Fruit fly (Drosophila melanogaster) whole organism, embryonic: Measurements from ENCODE around the gene RpL35.
A peak's percentile ranks its signal among the peaks of the same experiment; 100 is the strongest.

ENCODE experiments used
- Aef1 ChIP-seq: fragments of 200-800 bp; sonication (Bioruptor generic); IDR thresholded peaks from 3 replicates; pipeline ENCODE4 v1.3.6; 2022; ENCODE audit warnings: missing biosample characterization, missing genetic modification characterization
- B-H2 ChIP-seq: fragments of 200-800 bp; sonication (Bioruptor generic); optimal IDR thresholded peaks from 2 replicates; lab custom pipeline; 2018; ENCODE audit warnings: missing biosample characterization, mild to moderate bottlenecking, missing genetic modification characterization
- CG10431 ChIP-seq: fragments of 200-800 bp; sonication (Bioruptor generic); optimal IDR thresholded peaks from 3 replicates; lab custom pipeline; 2018; ENCODE audit warnings: missing biosample characterization, mild to moderate bottlenecking, missing genetic modification characterization
- CG10462 ChIP-seq: fragments of 200-800 bp; sonication (Bioruptor generic); optimal IDR thresholded peaks from 2 replicates; lab custom pipeline; 2016; ENCODE audit warnings: missing biosample characterization, missing genetic modification characterization
- CG8478 ChIP-seq: fragments of >200 bp; optimal IDR thresholded peaks from 2 replicates; lab custom pipeline; 2018
- Rfx ChIP-seq: fragments of 200-800 bp; sonication (Bioruptor generic); IDR thresholded peaks from 2 replicates; pipeline ENCODE4 v1.3.6; 2022; ENCODE audit warnings: missing biosample characterization, missing genetic modification characterization
- fd3F ChIP-seq: fragments of 200-800 bp; sonication (Bioruptor generic); optimal IDR thresholded peaks from 2 replicates; lab custom pipeline; 2018; ENCODE audit warnings: missing biosample characterization, mild to moderate bottlenecking, missing genetic modification characterization, moderate library complexity
- fu2 ChIP-seq: fragments of 200-800 bp; sonication (Bioruptor generic); optimal IDR thresholded peaks from 2 replicates; lab custom pipeline; 2016; ENCODE audit warnings: missing biosample characterization, missing genetic modification characterization
- lilli ChIP-seq: fragments of 200-800 bp; sonication (Bioruptor generic); optimal IDR thresholded peaks from 3 replicates; lab custom pipeline; 2016; ENCODE audit warnings: missing biosample characterization, missing genetic modification characterization
- phol ChIP-seq: fragments of 200-800 bp; sonication (Bioruptor generic); optimal IDR thresholded peaks from 3 replicates; lab custom pipeline; 2018; ENCODE audit warnings: missing biosample characterization, mild to moderate bottlenecking, missing genetic modification characterization, moderate library complexity
- sr ChIP-seq: fragments of 200-800 bp; sonication (Bioruptor generic); IDR thresholded peaks from 3 replicates; pipeline ENCODE4 v1.3.6; 2022; ENCODE audit warnings: missing biosample characterization, missing genetic modification characterization

- TF ChIP-seq CG10431 (GFP tag; lab: Kevin White, UChicago), result peak; percentile 50
- TF ChIP-seq Aef1, result peak; percentile 75
- peak; percentile 59 for TF ChIP-seq fd3F (GFP tag; lab: Kevin White, UChicago)
- peak; percentile 83 for TF ChIP-seq Rfx (GFP tag; lab: Robert Waterston, UW)
- TF ChIP-seq CG8478 (lab: Kevin White, UChicago), result no peak
- no peak for TF ChIP-seq B-H2
- TF ChIP-seq fu2 (GFP tag; lab: Kevin White, UChicago), result peak; percentile 59
- peak; percentile 87 for TF ChIP-seq phol (tag; lab: Kevin White, UChicago)
- peak; percentile 84 for TF ChIP-seq lilli (GFP tag; lab: Kevin White, UChicago)
- TF ChIP-seq sr (GFP tag; lab: Robert Waterston, UW), result peak; percentile 49; the same call in 1 of the 3 replicates
- TF ChIP-seq CG10462, result peak; percentile 63
Observed at dm6 chrX:5648437-5648959, 23.7 kb upstream of the RpL35 start, which contains the start of gene OtopLa.
